Fruit fly (Drosophila melanogaster) whole organism, pupa: ENCODE measurements around the gene snsl.

Experiments used
- CG14655 ChIP-seq: fragments of 200-800 bp; sonication (Bioruptor generic); optimal IDR thresholded peaks from 3 replicates; lab custom pipeline; 2017; ENCODE audit warnings: mild to moderate bottlenecking, missing biosample characterization, missing genetic modification reagents, missing genetic modification characterization
- CG4496 ChIP-seq: fragments of 200-800 bp; sonication (Bioruptor generic); IDR thresholded peaks from 3 replicates; pipeline ENCODE4 v1.3.6; 2022; ENCODE audit warnings: missing biosample characterization, missing genetic modification characterization
- EcR ChIP-seq: fragments of 200-800 bp; sonication (Bioruptor generic); optimal IDR thresholded peaks from 3 replicates; lab custom pipeline; 2019; ENCODE audit warnings: missing biosample characterization, missing genetic modification characterization, mild to moderate bottlenecking, moderate library complexity, missing genetic modification reagents
- rn ChIP-seq: fragments of 200-800 bp; sonication (Bioruptor generic); IDR thresholded peaks from 2 replicates; pipeline ENCODE4 v1.3.6; 2022; ENCODE audit warnings: missing biosample characterization, missing genetic modification characterization

DNA sequence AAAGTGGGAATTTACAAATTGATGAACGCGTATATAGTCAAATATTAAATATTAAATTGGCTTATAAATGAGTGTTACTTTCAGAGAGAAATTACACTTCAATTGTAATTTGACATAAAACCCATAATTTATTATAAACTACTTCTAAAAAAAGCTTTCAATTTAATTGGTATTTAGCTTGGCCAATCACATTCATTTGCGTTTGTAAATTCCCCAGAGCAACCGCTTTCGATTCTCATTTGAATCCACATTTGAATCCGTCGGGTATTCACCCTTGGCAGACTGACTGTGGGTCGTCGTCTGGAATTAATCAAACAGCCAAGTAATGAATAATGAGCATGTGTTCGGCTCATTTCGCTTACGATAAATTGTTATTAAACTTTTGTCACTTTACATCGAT lies 10.7 kb downstream of the snsl start:
- TF ChIP-seq EcR (GFP tag; lab: Kevin White, UChicago) (no peak), rn (no peak), CG4496 (GFP tag; lab: Robert Waterston, UW) (no peak), CG14655 (GFP tag; lab: Kevin White, UChicago) (no peak)
